Fruit fly (Drosophila melanogaster): ENCODE measurements around the gene CG9919.

CG9919 gene

DNA sequence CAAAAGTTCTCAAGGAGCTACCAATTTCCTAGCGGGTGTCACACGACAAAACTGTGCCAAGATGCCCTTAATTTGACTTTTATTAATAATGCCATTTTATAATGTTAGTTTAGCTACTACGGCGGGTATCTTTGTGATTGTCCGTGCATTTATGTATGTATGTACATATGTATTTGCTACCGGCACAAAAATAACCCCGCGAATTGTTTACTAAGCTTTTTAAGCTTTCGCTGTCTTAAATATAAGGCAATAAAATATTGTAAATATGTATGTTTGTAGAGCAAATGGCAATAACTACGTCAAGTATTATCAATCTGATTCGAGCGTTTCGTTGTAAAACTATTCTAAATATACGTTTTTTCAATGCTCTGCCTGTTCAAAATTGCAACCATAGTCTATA lies 21.6 kb downstream of the CG9919 start:
- TF ChIP-seq CG10669 (GFP tag; optimal IDR thresholded peaks at IDR 0.05), result no peak
- no peak for TF ChIP-seq CG16779 (tag; optimal IDR thresholded peaks at IDR 0.05)
- TF ChIP-seq CG34406 (GFP tag; optimal IDR thresholded peaks at IDR 0.05), result no peak
- TF ChIP-seq Gug (GFP tag; IDR thresholded peaks at IDR 0.05), result no peak
- TF ChIP-seq Sox14 (GFP tag; optimal IDR thresholded peaks at IDR 0.05), result no peak
- no peak for TF ChIP-seq acj6 (GFP tag; optimal IDR thresholded peaks at IDR 0.05)
- no peak for TF ChIP-seq CG8319 (GFP tag; optimal IDR thresholded peaks at IDR 0.05)
- no peak for TF ChIP-seq Sox102F (GFP tag; optimal IDR thresholded peaks at IDR 0.05)
- peak; percentile 36 for TF ChIP-seq Eip78C (GFP tag)
- TF ChIP-seq fkh (GFP tag; optimal IDR thresholded peaks at IDR 0.05), result peak; percentile 17
- no peak for TF ChIP-seq CG15336 (GFP tag; IDR thresholded peaks at IDR 0.05)

DNA sequence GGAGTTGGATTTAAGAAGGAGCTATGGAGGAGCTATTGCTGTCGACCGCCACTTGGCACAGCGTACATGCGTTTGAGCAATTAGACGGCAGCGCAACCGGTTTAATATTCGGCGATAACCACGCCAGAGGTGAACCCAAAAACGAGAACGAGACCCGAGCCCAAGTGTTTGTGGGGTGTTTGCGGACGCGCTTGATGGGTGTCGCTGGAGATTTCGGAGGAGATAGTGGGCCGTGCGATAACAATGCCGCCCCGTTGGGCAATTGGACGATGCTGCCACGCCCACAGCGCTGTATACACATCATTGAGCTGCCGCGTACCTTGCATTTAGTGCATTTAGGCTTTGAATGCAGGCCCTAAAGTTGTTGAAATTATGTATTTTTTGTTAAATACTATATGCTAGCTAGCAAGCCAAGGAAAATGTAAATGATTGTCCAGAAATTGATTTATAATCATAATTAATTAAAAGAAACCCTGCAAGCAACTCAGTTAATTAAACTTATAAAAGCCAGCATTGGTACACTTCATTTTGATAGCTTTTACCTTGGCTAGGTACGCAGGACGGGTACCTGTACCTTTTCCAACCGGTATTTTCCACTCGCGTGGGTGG lies 22.1 kb downstream of the CG9919 start, which contains the start of gene Had1:
Had1 (minus strand) TSS at position 358 of the 609 bp plus-strand sequence.
- TF ChIP-seq OdsH (GFP tag; optimal IDR thresholded peaks at IDR 0.05), result no peak
- TF ChIP-seq CG31627 (GFP tag; optimal IDR thresholded peaks at IDR 0.05), result no peak
- no peak for TF ChIP-seq Ets21C (GFP tag; optimal IDR thresholded peaks at IDR 0.05)
- TF ChIP-seq ss (GFP tag; optimal IDR thresholded peaks at IDR 0.05), result no peak
- no peak for TF ChIP-seq acj6 (GFP tag; optimal IDR thresholded peaks at IDR 0.05)
- TF ChIP-seq svp (GFP tag), result peak; percentile 81
- TF ChIP-seq Eip78C (GFP tag), result peak; percentile 8
- no peak for TF ChIP-seq CG3032 (tag; optimal IDR thresholded peaks at IDR 0.05)

DNA sequence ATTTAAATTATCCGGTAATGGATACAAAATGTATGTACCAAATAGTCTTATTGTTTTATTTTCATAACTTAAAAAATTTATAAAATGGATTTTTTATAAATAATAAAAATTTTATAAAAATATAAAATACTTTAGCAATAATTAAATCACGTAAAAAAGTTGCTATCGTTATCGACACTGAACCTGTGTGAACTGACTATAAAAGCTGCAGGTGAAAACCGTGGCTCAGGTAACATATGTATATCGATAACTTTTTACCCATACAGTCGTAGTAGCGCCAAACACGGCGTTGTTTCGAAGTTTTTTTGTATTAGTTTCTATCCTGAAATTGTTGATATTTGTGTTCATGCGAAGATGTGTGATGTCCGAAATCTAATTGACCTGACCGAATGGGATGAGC lies 26.9 kb downstream of the CG9919 start, which contains the start of gene CG3679:
CG3679 (plus strand) TSS at position 235 of the 400 bp plus-strand sequence.
- TF ChIP-seq CG3032 (tag; optimal IDR thresholded peaks at IDR 0.05), result peak; percentile 7
- no peak for TF ChIP-seq CG6163 (GFP tag; IDR thresholded peaks at IDR 0.05)

DNA sequence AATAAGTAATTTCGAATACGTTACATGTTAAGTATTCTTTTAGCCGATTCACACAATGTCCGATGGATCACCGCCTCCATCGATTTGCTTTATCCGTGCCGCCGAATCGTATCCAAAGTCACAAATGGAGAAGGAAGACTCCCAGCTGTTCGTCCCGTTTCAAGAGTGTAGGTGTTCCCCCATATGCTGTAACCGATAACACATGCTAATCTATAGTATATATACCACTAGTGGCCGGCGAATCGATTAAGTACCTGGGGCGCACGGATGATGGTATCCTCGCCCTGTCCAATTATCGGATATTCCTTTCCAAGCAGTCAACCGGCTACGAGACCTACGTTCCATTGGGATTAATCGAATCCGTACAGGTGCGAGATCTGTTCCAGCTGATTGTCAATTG lies 32.9 kb downstream of the CG9919 start, which contains the start of gene ERp44:
ERp44 (minus strand) TSS at position 101 of the 400 bp plus-strand sequence.
- TF ChIP-seq esn (GFP tag; optimal IDR thresholded peaks at IDR 0.05), result no peak
- TF ChIP-seq CG15336 (GFP tag; IDR thresholded peaks at IDR 0.05), result no peak
- TF ChIP-seq Sox15 (GFP tag; optimal IDR thresholded peaks at IDR 0.05), result no peak
- no peak for TF ChIP-seq Smox (GFP tag; optimal IDR thresholded peaks at IDR 0.05)

DNA sequence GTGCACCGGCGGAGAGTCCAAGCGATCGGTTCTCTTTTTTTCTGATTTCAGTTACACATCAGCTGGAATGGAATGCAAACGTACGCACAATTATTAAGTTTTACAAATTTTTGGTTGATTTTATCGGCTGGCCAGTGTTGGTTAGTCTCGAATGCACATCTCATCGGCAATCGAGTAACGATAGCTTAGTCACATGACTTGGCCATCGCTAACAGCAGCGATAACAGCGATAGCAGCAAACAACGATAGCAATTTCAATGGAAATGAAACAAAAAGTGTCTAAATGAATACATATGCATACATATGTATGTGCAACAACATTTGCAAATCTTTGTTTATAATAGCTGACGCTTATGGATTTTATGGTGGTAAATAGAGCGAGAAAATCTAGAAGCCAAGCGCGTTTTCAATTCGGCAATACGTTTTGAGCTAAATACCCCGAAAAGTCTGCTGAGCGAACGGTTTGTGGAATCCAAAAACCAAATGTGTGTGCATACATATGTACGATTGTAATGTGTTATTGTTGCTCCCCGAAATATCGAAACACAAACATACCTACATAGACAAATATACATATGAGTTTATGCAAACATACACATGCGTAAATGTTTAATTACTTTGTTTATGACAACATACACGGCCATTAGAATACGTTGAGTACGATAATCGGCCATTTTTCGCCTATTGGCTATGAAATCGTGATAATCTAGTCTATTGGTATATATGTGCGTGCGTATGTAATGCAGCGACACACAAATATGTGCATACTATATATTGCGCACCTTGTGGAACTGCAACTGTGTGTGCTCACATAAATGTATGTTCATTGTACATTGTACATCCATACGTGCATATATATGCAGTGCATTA lies 33.9 kb downstream of the CG9919 start, which contains the start of gene CG3632:
CG3632 (plus strand) TSS at position 249 of the 870 bp plus-strand sequence.
- TF ChIP-seq Eip93F (GFP tag; optimal IDR thresholded peaks at IDR 0.05) (no peak), CG31627 (GFP tag; optimal IDR thresholded peaks at IDR 0.05) (peak; percentile 40), cyc (GFP tag; optimal IDR thresholded peaks at IDR 0.05) (peak; percentile 30), CG6808 (GFP tag; optimal IDR thresholded peaks at IDR 0.05) (no peak), lz (GFP tag; optimal IDR thresholded peaks at IDR 0.05) (peak; percentile 36), CG11294 (GFP tag; IDR thresholded peaks at IDR 0.05) (no peak), fd85E (GFP tag; optimal IDR thresholded peaks at IDR 0.05) (no peak), Blimp-1 (GFP tag; optimal IDR thresholded peaks at IDR 0.05) (peak; percentile 36), fkh (GFP tag; optimal IDR thresholded peaks at IDR 0.05) (peak; percentile 41), esn (GFP tag; optimal IDR thresholded peaks at IDR 0.05) (peak; percentile 62), vri (GFP tag; optimal IDR thresholded peaks at IDR 0.05) (peak; percentile 6), CG3032 (tag; optimal IDR thresholded peaks at IDR 0.05) (peak; percentile 11), dac (GFP tag; optimal IDR thresholded peaks at IDR 0.05) (no peak), topi (GFP tag; optimal IDR thresholded peaks at IDR 0.05) (peak; percentile 51), CG7368 (GFP tag; optimal IDR thresholded peaks at IDR 0.05) (no peak), Sox14 (GFP tag; optimal IDR thresholded peaks at IDR 0.05) (peak; percentile 57), Eip78C (GFP tag) (peak; percentile 37)
